Fruit fly (Drosophila melanogaster): Measurements from ENCODE around the gene CG14401.

Gene CG14401

DNA sequence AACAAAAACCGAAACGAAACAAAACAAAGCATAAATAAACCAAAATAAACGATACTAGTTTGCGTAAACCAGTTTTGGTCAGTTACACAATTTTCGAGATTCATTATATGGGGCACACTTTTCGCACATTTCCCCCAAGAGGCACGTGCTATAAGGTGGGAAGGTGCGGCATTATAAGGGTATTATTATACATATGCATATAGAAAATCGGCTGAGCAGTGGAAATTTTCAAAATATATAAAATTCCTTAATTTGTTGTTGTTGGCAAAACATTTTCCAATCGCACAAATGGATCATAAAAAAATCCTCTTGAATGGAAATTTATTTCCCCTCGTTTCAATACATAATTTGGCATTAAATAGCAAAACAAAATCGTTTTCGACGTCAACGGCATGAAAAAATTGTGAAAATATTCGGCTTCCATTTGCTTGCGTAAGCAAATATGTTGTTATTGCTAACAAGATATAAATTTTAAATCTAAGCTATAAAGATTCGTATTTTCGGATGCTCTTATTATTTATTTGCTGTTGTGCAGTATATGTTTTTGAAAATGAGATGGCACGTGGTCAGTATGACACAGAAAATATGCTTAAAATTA is 28.9 kb downstream of the CG14401 start:
- TF ChIP-seq Hr83 (GFP tag; optimal IDR thresholded peaks at IDR 0.05; ENCODE audit: poor library complexity, severe bottlenecking) (no peak), Dfd (GFP tag; optimal IDR thresholded peaks at IDR 0.05) (no peak), CG9705 (GFP tag; optimal IDR thresholded peaks at IDR 0.05) (no peak), psq (GFP tag; optimal IDR thresholded peaks at IDR 0.05) (no peak)

DNA sequence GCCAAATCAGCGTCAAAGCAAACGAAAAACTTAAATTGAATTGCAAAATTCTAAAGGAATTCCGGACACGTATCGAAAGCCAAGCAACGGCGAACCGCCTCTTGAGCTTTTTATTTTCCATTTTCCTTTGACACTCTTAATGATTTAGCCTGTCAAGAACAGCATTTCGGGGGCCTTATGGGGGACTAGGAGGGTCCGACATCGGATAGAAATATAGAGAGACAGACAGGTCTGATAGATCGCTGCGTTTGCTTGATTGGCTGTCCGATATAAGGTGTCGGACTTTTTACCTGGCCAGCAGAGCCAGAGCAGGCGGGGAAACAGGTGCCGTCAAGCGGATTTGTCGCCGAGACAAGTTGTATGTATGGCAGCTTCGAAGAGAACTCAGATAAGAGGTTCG is 34.7 kb downstream of the CG14401 start:
- no peak for TF ChIP-seq dsf (GFP tag; optimal IDR thresholded peaks at IDR 0.05; ENCODE audit: borderline replicate concordance)
- TF ChIP-seq Abd-B (GFP tag; optimal IDR thresholded peaks at IDR 0.05), result no peak
- no peak for TF ChIP-seq lola (GFP tag; optimal IDR thresholded peaks at IDR 0.05)
- TF ChIP-seq Dfd (GFP tag; optimal IDR thresholded peaks at IDR 0.05), result no peak
- no peak for TF ChIP-seq Jra (GFP tag; optimal IDR thresholded peaks at IDR 0.05)
- no peak for TF ChIP-seq br (GFP tag; optimal IDR thresholded peaks at IDR 0.05)
- no peak for TF ChIP-seq fru (GFP tag; optimal IDR thresholded peaks at IDR 0.05)
- no peak for TF ChIP-seq rgr (GFP tag; optimal IDR thresholded peaks at IDR 0.05)
- TF ChIP-seq sage (GFP tag; optimal IDR thresholded peaks at IDR 0.05), result no peak
- no peak for TF ChIP-seq jim (GFP tag; optimal IDR thresholded peaks at IDR 0.05)
- no peak for TF ChIP-seq Hr83 (GFP tag; optimal IDR thresholded peaks at IDR 0.05; ENCODE audit: poor library complexity, severe bottlenecking)
- TF ChIP-seq Hnf4 (GFP tag; optimal IDR thresholded peaks at IDR 0.05), result no peak
- no peak for TF ChIP-seq dmrt93B (GFP tag; optimal IDR thresholded peaks at IDR 0.05)

DNA sequence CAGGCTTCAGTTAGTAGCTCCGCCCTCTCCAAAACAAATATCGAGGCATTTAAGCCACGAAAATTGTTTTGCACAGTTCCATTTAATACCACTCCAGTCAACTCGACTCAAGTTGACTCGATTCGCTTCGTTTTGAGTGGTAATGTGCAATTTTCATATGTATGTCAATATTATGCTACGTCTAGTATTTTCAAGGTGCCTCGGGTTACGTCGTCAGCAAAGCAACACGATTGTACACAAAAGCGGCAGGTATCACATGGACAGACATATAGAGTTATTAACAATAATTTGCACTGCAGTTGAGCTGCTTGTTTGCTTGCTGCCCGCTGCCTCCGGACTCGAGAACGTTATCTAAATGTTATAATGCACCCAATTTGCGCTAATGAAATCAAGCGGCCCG is 35.4 kb downstream of the CG14401 start:
- TF ChIP-seq br (GFP tag; optimal IDR thresholded peaks at IDR 0.05), result no peak
- TF ChIP-seq Abd-B (GFP tag; optimal IDR thresholded peaks at IDR 0.05), result no peak
- no peak for TF ChIP-seq HLH106 (tag; optimal IDR thresholded peaks at IDR 0.05)
- TF ChIP-seq Myc (optimal IDR thresholded peaks at IDR 0.05), result no peak
- no peak for TF ChIP-seq Rel (GFP tag; optimal IDR thresholded peaks at IDR 0.05)
- TF ChIP-seq Rel (tag; optimal IDR thresholded peaks at IDR 0.05), result no peak
- no peak for TF ChIP-seq woc (GFP tag; optimal IDR thresholded peaks at IDR 0.05)
- TF ChIP-seq Jra (GFP tag; optimal IDR thresholded peaks at IDR 0.05), result no peak
- TF ChIP-seq ey (GFP tag; optimal IDR thresholded peaks at IDR 0.05), result no peak
- TF ChIP-seq brk (GFP tag; optimal IDR thresholded peaks at IDR 0.05), result no peak
- TF ChIP-seq Dfd (GFP tag; optimal IDR thresholded peaks at IDR 0.05), result no peak
- TF ChIP-seq lola (GFP tag; optimal IDR thresholded peaks at IDR 0.05), result no peak
- no peak for TF ChIP-seq Sp1 (GFP tag; optimal IDR thresholded peaks at IDR 0.05)

dm6 chr2L:20907995-20908654 is 38.5 kb downstream of the CG14401 start:
- TF ChIP-seq Dfd (GFP tag; optimal IDR thresholded peaks at IDR 0.05), result no peak

dm6 chr2L:20909301-20909700 is 39.6 kb downstream of the CG14401 start:
- no peak for TF ChIP-seq Rel (GFP tag; optimal IDR thresholded peaks at IDR 0.05)
- no peak for TF ChIP-seq Rel (tag; optimal IDR thresholded peaks at IDR 0.05)
- no peak for TF ChIP-seq CrebA (GFP tag; optimal IDR thresholded peaks at IDR 0.05; ENCODE audit: borderline replicate concordance)
- no peak for TF ChIP-seq Jra (GFP tag; optimal IDR thresholded peaks at IDR 0.05)
- TF ChIP-seq brk (GFP tag; optimal IDR thresholded peaks at IDR 0.05), result no peak

DNA sequence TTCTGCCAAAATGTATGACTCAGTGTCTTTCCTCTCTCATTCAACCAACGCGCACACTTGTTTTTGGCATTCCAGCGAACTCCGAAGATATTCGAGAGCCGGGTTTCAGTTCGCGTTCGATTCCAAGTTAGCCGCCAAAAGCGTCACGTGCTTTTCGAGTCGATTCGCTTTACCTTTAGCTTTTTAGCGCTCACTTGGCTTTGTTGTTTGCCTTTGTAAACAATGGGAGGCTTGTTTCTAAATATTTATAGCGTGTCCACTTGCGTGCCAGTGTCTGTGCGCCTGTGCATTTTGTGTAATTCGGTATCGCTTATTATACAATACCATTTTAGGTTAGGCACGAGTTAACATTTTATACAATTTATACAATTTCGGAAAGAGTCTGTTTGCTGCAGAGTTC is 41.7 kb downstream of the CG14401 start:
- peak; percentile 38 for TF ChIP-seq OdsH (GFP tag; optimal IDR thresholded peaks at IDR 0.05)
- no peak for TF ChIP-seq CG32264 (GFP tag; optimal IDR thresholded peaks at IDR 0.05)
- no peak for TF ChIP-seq jim (GFP tag; optimal IDR thresholded peaks at IDR 0.05)
- no peak for TF ChIP-seq Dfd (GFP tag; optimal IDR thresholded peaks at IDR 0.05)
- peak; percentile 19 for TF ChIP-seq tai (GFP tag; optimal IDR thresholded peaks at IDR 0.05)
- TF ChIP-seq fru (GFP tag; optimal IDR thresholded peaks at IDR 0.05), result peak; percentile 16
- TF ChIP-seq lola (GFP tag; optimal IDR thresholded peaks at IDR 0.05), result no peak
- TF ChIP-seq dsf (GFP tag; optimal IDR thresholded peaks at IDR 0.05; ENCODE audit: borderline replicate concordance), result no peak
- TF ChIP-seq Hr83 (GFP tag; optimal IDR thresholded peaks at IDR 0.05; ENCODE audit: poor library complexity, severe bottlenecking), result peak; percentile 42
- no peak for TF ChIP-seq sv (GFP tag; optimal IDR thresholded peaks at IDR 0.05)
- TF ChIP-seq Jra (GFP tag; optimal IDR thresholded peaks at IDR 0.05), result no peak
- TF ChIP-seq brk (GFP tag; optimal IDR thresholded peaks at IDR 0.05), result peak; percentile 54
- TF ChIP-seq sage (GFP tag; optimal IDR thresholded peaks at IDR 0.05), result peak; percentile 48
- TF ChIP-seq HLH106 (tag; optimal IDR thresholded peaks at IDR 0.05), result peak; percentile 13
- no peak for TF ChIP-seq CG9705 (GFP tag; optimal IDR thresholded peaks at IDR 0.05)
- TF ChIP-seq Myc (optimal IDR thresholded peaks at IDR 0.05), result no peak
- no peak for TF ChIP-seq Sp1 (GFP tag; optimal IDR thresholded peaks at IDR 0.05)
- no peak for TF ChIP-seq GATAd (GFP tag; optimal IDR thresholded peaks at IDR 0.05)
- no peak for TF ChIP-seq Mio (GFP tag; optimal IDR thresholded peaks at IDR 0.05)
- TF ChIP-seq pan (optimal IDR thresholded peaks at IDR 0.05), result no peak
- no peak for TF ChIP-seq Dif (GFP tag; optimal IDR thresholded peaks at IDR 0.05; ENCODE audit: partially characterized antibody)
- TF ChIP-seq usp (GFP tag; optimal IDR thresholded peaks at IDR 0.05), result no peak
- peak; percentile 4 for TF ChIP-seq br (GFP tag; optimal IDR thresholded peaks at IDR 0.05)
- TF ChIP-seq ey (GFP tag; optimal IDR thresholded peaks at IDR 0.05), result no peak
- no peak for TF ChIP-seq foxo (GFP tag; optimal IDR thresholded peaks at IDR 0.05)
- TF ChIP-seq psq (GFP tag; optimal IDR thresholded peaks at IDR 0.05), result no peak
- peak; percentile 3 for TF ChIP-seq CrebA (GFP tag; optimal IDR thresholded peaks at IDR 0.05; ENCODE audit: borderline replicate concordance)
- TF ChIP-seq dl (GFP tag; optimal IDR thresholded peaks at IDR 0.05; ENCODE audit: insufficient read depth in 1 of 2, partially characterized antibody in 2 of 2), result no peak
- no peak for TF ChIP-seq Rel (GFP tag; optimal IDR thresholded peaks at IDR 0.05)
- peak; percentile 14 for TF ChIP-seq Rel (tag; optimal IDR thresholded peaks at IDR 0.05)
- no peak for TF ChIP-seq woc (GFP tag; optimal IDR thresholded peaks at IDR 0.05)

All from whole organism, wandering third instar larva.